Worm (Caenorhabditis elegans) whole organism, early embryonic: ENCODE measurements around the gene cope-1.

Source experiments
- B0310.2 ChIP-seq: sonication (generic microtip); optimal IDR thresholded peaks from 2 replicates; lab custom pipeline; 2016; ENCODE audit warnings: mild to moderate bottlenecking, missing genetic modification characterization, missing compliant biosample characterization
- F13C5.2 ChIP-seq: sonication (generic microtip); optimal IDR thresholded peaks from 2 replicates; lab custom pipeline; 2017; ENCODE audit warnings: mild to moderate bottlenecking, missing genetic modification characterization, inconsistent platforms, missing compliant biosample characterization
- aly-1 ChIP-seq: sonication (generic microtip); optimal IDR thresholded peaks from 2 replicates; lab custom pipeline; 2016; ENCODE audit warnings: missing genetic modification characterization, missing compliant biosample characterization
- ama-1 ChIP-seq: fragments of 150-350 bp; optimal IDR thresholded peaks from 2 replicates; lab custom pipeline; 2014
- ceh-13 ChIP-seq: fragments of 200-800 bp; sonication (Bioruptor generic); optimal IDR thresholded peaks from 2 replicates; lab custom pipeline; 2018; ENCODE audit warnings: mild to moderate bottlenecking, missing genetic modification characterization, missing compliant biosample characterization
- ceh-36 ChIP-seq: sonication (generic microtip); optimal IDR thresholded peaks from 2 replicates; lab custom pipeline; 2016; ENCODE audit warnings: missing genetic modification characterization, inconsistent platforms, missing compliant biosample characterization
- ets-7 ChIP-seq: sonication (generic microtip); optimal IDR thresholded peaks from 2 replicates; lab custom pipeline; 2016; ENCODE audit warnings: missing genotype, missing genetic modification characterization, missing compliant biosample characterization
- flt-1 ChIP-seq: fragments of 200-800 bp; sonication (Bioruptor generic); IDR thresholded peaks from 2 replicates; pipeline ENCODE4 v1.3.6; 2022; ENCODE audit warnings: missing genetic modification characterization, missing compliant biosample characterization
- hmbx-1 ChIP-seq: sonication (generic microtip); optimal IDR thresholded peaks from 2 replicates; lab custom pipeline; 2016; ENCODE audit warnings: mild to moderate bottlenecking, missing genetic modification characterization, missing compliant biosample characterization
- hmg-4 ChIP-seq: fragments of 200-800 bp; sonication (Bioruptor generic); optimal IDR thresholded peaks from 2 replicates; lab custom pipeline; 2018; ENCODE audit warnings: mild to moderate bottlenecking, missing genetic modification characterization, missing compliant biosample characterization
- hnd-1 ChIP-seq: sonication (generic microtip); optimal IDR thresholded peaks from 2 replicates; lab custom pipeline; 2016; ENCODE audit warnings: missing genetic modification characterization, missing compliant biosample characterization
- pes-1 ChIP-seq: fragments of 200-800 bp; sonication (Bioruptor generic); IDR thresholded peaks from 2 replicates; pipeline ENCODE4 v1.3.6; 2022; ENCODE audit warnings: missing genetic modification reagents, missing genetic modification characterization, missing compliant biosample characterization
- scrt-1 ChIP-seq: fragments of 200-800 bp; sonication (Bioruptor generic); IDR thresholded peaks from 2 replicates; pipeline ENCODE4 v1.3.6; 2022; ENCODE audit warnings: missing genetic modification characterization, missing compliant biosample characterization
- sea-1 ChIP-seq: fragments of 200-800 bp; sonication (Bioruptor generic); conservative IDR thresholded peaks from 2 replicates; pipeline ENCODE4 v1.3.6; 2022; ENCODE audit warnings: missing genetic modification characterization, missing compliant biosample characterization
- tbx-11 ChIP-seq: fragments of 200-800 bp; sonication (Bioruptor generic); IDR thresholded peaks from 2 replicates; pipeline ENCODE4 v1.3.6; 2022; ENCODE audit warnings: missing genetic modification characterization, missing compliant biosample characterization
- tbx-37 ChIP-seq: fragments of 200-800 bp; sonication (Bioruptor generic); conservative IDR thresholded peaks from 2 replicates; pipeline ENCODE4 v1.3.6; 2022; ENCODE audit warnings: missing genetic modification reagents, missing genetic modification characterization, missing compliant biosample characterization
- tra-4 ChIP-seq: sonication (generic microtip); optimal IDR thresholded peaks from 2 replicates; lab custom pipeline; 2017; ENCODE audit warnings: missing genetic modification characterization, missing compliant biosample characterization

Gene cope-1

DNA sequence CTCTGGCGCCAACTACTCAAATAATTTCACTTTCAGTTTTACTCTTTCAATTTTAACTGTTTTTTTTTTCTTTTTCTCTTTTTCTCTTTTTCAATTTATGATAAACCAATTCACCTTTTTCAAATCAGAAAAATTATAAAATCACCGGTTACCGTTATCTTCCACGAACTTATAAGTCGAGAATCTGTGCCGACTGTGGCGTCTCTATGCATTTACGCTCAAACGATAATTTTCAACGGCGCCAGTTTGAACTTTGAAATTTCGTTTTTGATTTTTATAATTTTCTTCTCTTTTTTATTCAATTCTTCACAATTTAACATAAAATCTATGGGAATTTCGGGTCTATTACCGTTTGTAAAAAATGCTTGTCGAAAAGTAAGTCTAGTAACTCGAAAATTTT, 2.6 kb upstream of the cope-1 start, which contains the start of gene exo-1:
Gene exo-1 (plus strand): TSS at position 101 of the 400 bp plus-strand sequence.
- TF ChIP-seq F13C5.2 (tag; lab: Kevin White, UChicago): no peak
- TF ChIP-seq flt-1 (GFP tag; lab: Robert Waterston, UW): no peak
- no peak for TF ChIP-seq B0310.2 (tag; lab: Kevin White, UChicago)
- TF ChIP-seq hmbx-1 (tag; lab: Kevin White, UChicago): no peak
- no peak for TF ChIP-seq tbx-11
- TF ChIP-seq aly-1 (tag; lab: Kevin White, UChicago): no peak
- TF ChIP-seq ceh-36 (tag; lab: Kevin White, UChicago): no peak
- no peak for TF ChIP-seq ets-7 (tag; lab: Kevin White, UChicago)
- TF ChIP-seq scrt-1 (GFP tag; lab: Robert Waterston, UW): no peak
- TF ChIP-seq ceh-13: no peak
- no peak for TF ChIP-seq tra-4
- no peak for TF ChIP-seq hnd-1 (tag; lab: Kevin White, UChicago)
- TF ChIP-seq hmg-4 (GFP tag; lab: Kevin White, UChicago): no peak
- no peak for TF ChIP-seq pes-1 (GFP tag; lab: Robert Waterston, UW)
- TF ChIP-seq sea-1: no peak
- TF ChIP-seq tbx-37 (GFP tag; lab: Robert Waterston, UW): no peak
- TF ChIP-seq ama-1 (lab: Kevin White, UChicago): no peak

DNA sequence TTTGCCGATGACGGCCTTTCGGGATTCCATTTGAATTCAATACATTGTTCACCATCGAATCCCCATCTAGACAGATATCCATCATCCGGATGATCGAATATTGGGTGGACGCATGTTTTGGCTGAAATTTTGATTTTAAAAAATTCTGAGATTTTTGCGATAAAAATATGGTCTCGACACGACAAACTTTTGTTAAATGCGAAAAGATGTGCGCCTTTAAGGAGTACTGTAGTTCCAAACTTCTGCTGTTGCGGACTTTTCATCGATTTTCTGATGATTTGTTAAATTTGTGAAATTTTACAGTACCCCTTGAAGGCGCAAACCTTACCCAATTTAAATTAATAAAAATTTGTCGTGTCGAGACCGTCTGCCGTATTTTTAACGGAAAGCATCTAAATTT, 1.8 kb downstream of the cope-1 start:
- TF ChIP-seq tbx-11 (no peak), hnd-1 (tag; lab: Kevin White, UChicago) (no peak), tbx-37 (GFP tag; lab: Robert Waterston, UW) (no peak), ets-7 (tag; lab: Kevin White, UChicago) (no peak), aly-1 (tag; lab: Kevin White, UChicago) (no peak), pes-1 (GFP tag; lab: Robert Waterston, UW) (no peak), tra-4 (no peak), hmbx-1 (tag; lab: Kevin White, UChicago) (no peak), ceh-13 (no peak), sea-1 (no peak), ceh-36 (tag; lab: Kevin White, UChicago) (no peak), flt-1 (GFP tag; lab: Robert Waterston, UW) (no peak), B0310.2 (tag; lab: Kevin White, UChicago) (no peak), scrt-1 (GFP tag; lab: Robert Waterston, UW) (no peak), F13C5.2 (tag; lab: Kevin White, UChicago) (no peak), hmg-4 (GFP tag; lab: Kevin White, UChicago) (no peak), ama-1 (lab: Kevin White, UChicago) (no peak)

DNA sequence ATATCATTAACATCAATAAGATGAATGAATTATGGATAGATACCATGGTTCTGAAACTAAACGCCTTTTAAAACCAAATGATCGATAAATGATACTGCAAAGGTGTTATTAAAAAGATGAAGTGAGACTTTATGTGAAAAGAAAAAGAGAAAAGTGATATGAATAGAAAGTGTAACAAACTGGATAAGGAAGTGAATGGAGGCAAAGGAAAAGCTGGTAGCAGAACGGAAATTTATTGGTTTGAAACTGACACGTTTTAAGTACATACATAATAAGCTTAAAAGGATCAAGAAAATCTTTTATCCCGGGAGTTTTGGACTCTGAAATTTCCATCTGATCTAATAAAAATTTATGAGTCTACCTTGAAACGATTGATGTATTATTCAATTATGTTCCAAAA, 3.6 kb downstream of the cope-1 start, which contains the start of gene bli-5:
Gene bli-5 (minus strand): TSS at position 101 of the 400 bp plus-strand sequence.
- TF ChIP-seq tbx-37 (GFP tag; lab: Robert Waterston, UW) (no peak), flt-1 (GFP tag; lab: Robert Waterston, UW) (no peak), ama-1 (lab: Kevin White, UChicago) (no peak), F13C5.2 (tag; lab: Kevin White, UChicago) (no peak), hnd-1 (tag; lab: Kevin White, UChicago) (no peak), ceh-36 (tag; lab: Kevin White, UChicago) (no peak), aly-1 (tag; lab: Kevin White, UChicago) (no peak), sea-1 (no peak), B0310.2 (tag; lab: Kevin White, UChicago) (no peak), ceh-13 (no peak), tra-4 (no peak), pes-1 (GFP tag; lab: Robert Waterston, UW) (no peak), ets-7 (tag; lab: Kevin White, UChicago) (no peak)

DNA sequence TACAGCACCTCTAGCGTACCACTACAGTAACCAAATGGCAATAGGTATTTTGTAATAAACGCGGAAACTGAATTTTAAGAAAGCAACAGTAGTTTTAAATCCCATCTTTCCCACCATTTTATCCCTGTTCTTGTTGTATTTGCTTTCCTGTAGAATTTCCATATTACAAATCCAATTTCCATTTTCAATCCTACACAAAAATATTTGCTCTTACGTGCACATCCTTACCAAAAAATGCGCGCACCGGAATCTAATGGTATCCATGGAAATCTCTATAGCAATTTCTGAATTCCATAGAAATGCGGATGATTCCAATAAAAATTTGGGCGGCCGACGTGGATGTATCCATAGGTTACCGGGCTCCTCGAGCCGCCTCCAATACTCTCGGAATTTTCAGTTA, 4.1 kb downstream of the cope-1 start, which contains the start of gene trf-1:
Gene trf-1 (plus strand): TSS at position 301 of the 400 bp plus-strand sequence.
- no peak for TF ChIP-seq ets-7 (tag; lab: Kevin White, UChicago)
- TF ChIP-seq pes-1 (GFP tag; lab: Robert Waterston, UW): no peak
- TF ChIP-seq tbx-11: no peak
- TF ChIP-seq sea-1: no peak

DNA sequence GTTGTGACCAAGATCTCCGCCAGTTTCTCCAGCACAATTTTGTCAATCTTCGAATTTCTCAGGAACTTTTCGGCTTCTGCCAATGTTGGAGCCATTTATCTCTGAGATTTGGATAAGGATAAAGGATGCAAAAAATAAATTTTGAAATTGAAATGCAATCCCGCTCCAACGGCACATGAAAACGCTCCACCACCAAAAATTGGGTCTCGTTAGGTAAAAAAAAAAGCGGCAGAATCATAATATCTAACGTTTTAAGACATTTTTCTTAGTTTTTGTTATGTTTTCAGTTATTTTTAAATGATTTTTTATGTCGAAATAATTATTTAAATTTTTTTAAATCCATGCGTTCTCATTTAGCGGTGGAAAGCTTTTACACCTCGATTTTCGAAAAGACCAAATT, 8.3 kb downstream of the cope-1 start, which contains the start of gene F45G2.7:
Gene F45G2.7 (minus strand): TSS at position 101 of the 400 bp plus-strand sequence.
- TF ChIP-seq tra-4: no peak

DNA sequence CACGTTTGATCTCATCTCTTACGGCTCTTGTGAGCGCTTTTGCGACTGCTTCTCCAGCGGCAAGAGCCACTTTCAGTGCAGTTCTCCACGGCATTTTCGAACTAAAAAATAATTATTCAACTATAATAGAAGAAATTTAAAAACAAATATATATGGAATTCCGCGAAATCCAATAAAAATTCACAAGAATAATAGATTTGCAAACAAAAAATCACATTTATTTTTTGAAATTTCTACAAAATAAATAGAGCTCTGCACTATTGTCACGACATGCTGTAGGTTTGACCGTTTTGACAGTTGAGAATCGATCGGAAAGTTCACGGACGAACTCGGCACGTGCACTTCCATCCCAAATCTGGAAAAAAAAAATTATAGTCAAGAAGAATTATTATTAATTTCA, 9.5 kb downstream of the cope-1 start, which contains the start of gene F45G2.8:
Gene F45G2.8 (minus strand): TSS at position 101 of the 400 bp plus-strand sequence.
- no peak for TF ChIP-seq ama-1 (lab: Kevin White, UChicago)
- no peak for TF ChIP-seq hmg-4 (GFP tag; lab: Kevin White, UChicago)

DNA sequence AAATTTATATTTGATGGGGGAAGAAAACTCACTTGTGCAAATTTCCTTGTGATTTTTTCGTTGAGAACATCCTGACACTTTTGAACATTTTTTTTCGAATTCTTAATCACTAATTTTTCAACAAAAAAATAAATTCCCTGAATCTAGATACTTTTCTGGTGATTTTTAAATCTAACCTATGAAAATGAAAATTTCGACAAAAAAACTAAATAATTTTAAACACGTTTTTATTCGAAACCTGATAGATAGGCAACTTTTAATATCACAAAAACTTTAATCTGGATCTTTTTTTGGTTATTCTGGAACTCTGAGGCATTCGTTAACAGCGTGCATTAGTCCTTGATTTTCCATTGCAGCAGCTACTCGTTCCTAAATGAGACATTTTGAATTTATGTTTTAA, 10.8 kb downstream of the cope-1 start, which contains the start of gene F45G2.9:
Gene F45G2.9 (minus strand): TSS at position 101 of the 400 bp plus-strand sequence.
- TF ChIP-seq tbx-11: no peak
- no peak for TF ChIP-seq tbx-37 (GFP tag; lab: Robert Waterston, UW)
- no peak for TF ChIP-seq ceh-13
- no peak for TF ChIP-seq F13C5.2 (tag; lab: Kevin White, UChicago)
- no peak for TF ChIP-seq aly-1 (tag; lab: Kevin White, UChicago)

DNA sequence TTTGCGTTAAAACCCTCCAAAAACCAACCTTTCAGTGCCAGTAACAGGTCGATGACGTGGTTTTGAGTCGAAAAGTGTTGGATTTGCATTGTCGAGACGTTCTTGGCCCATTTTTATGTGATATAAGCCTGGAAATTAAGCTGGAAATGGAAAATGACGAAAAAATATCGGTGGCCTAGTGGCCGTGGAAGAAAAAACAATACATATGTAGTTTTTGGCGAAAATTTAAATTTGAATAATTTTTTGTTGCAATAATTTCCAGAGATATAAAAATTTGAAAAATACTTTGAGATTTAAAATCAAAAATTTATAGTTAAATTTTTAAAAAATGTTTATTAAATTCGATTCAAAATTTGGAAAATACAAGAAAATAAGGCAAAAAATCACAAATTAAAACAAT, 13.4 kb downstream of the cope-1 start, which contains the start of gene ciao-2B:
Gene ciao-2B (minus strand): TSS at position 130 of the 400 bp plus-strand sequence.
- TF ChIP-seq tbx-37 (GFP tag; lab: Robert Waterston, UW) (peak; percentile 35; the same call in 1 of the 2 replicates), F13C5.2 (tag; lab: Kevin White, UChicago) (no peak)
